Fruit fly (Drosophila melanogaster) Kc167 (cell line): Measurements from ENCODE around the gene CG15922.

ENCODE experiments used
- Sin3A ChIP-seq: fragments of >200 bp; optimal IDR thresholded peaks from 2 replicates; lab custom pipeline; 2018; ENCODE audit warnings: missing external identifiers
- psq ChIP-seq: fragments of >200 bp; optimal IDR thresholded peaks from 2 replicates; lab custom pipeline; 2017; ENCODE audit warnings: missing external identifiers
- ttk ChIP-seq: sonication (Bioruptor generic); optimal IDR thresholded peaks from 2 replicates; lab custom pipeline; 2017; ENCODE audit warnings: missing external identifiers

DNA sequence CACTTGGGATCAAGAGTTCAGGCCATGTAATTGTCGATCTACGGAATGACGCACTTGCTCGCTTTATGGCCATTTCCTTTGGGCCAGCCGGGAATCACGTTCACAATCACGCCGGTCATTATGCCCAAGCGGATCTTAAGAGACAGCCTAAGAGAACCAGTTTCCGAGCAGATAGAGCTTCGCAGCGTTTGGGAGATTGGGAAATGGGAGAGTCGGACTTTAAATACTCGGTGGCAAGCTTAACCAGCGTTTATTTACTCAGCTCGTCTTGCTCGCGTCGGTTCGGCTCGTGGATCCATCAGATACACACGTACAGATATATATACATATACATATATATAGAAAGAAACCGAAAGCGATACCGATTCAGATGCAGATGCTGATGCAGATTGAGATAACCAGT is 5.5 kb upstream of the CG15922 start:
- TF ChIP-seq psq (lab: Kevin White, UChicago): no peak
- no peak for TF ChIP-seq ttk (lab: Kevin White, UChicago)
- no peak for TF ChIP-seq Sin3A (lab: Kevin White, UChicago)
